Fruit fly (Drosophila melanogaster): Measurements from ENCODE around the gene CG15385.

Gene CG15385

dm6 chr2L:2182735-2183340 is 29.5 kb downstream of the CG15385 start (continued):
- TF ChIP-seq vnd (GFP tag; IDR thresholded peaks at IDR 0.05; ENCODE audit: partially characterized antibody) (no peak), Ets97D (GFP tag; optimal IDR thresholded peaks at IDR 0.05) (no peak), nerfin-1 (tag; optimal IDR thresholded peaks at IDR 0.05) (peak; percentile 36), en (GFP tag; optimal IDR thresholded peaks at IDR 0.05) (peak; percentile 9), Six4 (GFP tag; optimal IDR thresholded peaks at IDR 0.05) (no peak), CG9437 (GFP tag; optimal IDR thresholded peaks at IDR 0.05) (no peak), zfh1 (GFP tag; IDR thresholded peaks at IDR 0.05) (peak; percentile 94), odd (GFP tag; optimal IDR thresholded peaks at IDR 0.05) (no peak), D (optimal IDR thresholded peaks at IDR 0.05) (no peak), D (GFP tag; optimal IDR thresholded peaks at IDR 0.05) (peak; percentile 67), kay (GFP tag; optimal IDR thresholded peaks at IDR 0.05) (peak; percentile 2), CG9932 (GFP tag; IDR thresholded peaks at IDR 0.05) (no peak), CG32532 (GFP tag; IDR thresholded peaks at IDR 0.05) (no peak), CG7987 (GFP tag; optimal IDR thresholded peaks at IDR 0.05) (no peak), ssp (GFP tag; IDR thresholded peaks at IDR 0.05) (peak; percentile 38; the same call in 1 of the 2 replicates), lov (optimal IDR thresholded peaks at IDR 0.05) (no peak), lov (GFP tag; IDR thresholded peaks at IDR 0.05) (peak; percentile 73; the same call in 1 of the 3 replicates), CG7271 (tag; optimal IDR thresholded peaks at IDR 0.05) (no peak), bab2 (GFP tag; optimal IDR thresholded peaks at IDR 0.05) (peak; percentile 58), sug (tag; optimal IDR thresholded peaks at IDR 0.05) (no peak), ewg (GFP tag; optimal IDR thresholded peaks at IDR 0.05) (no peak), seq (GFP tag; IDR thresholded peaks at IDR 0.05) (no peak), CG12391 (tag; optimal IDR thresholded peaks at IDR 0.05) (peak; percentile 77), gcm (GFP tag; optimal IDR thresholded peaks at IDR 0.05) (peak; percentile 75), tgo (GFP tag; IDR thresholded peaks at IDR 0.05) (peak; percentile 17; the same call in 1 of the 3 replicates), CG11696 (GFP tag; IDR thresholded peaks at IDR 0.05) (peak; percentile 99)

DNA sequence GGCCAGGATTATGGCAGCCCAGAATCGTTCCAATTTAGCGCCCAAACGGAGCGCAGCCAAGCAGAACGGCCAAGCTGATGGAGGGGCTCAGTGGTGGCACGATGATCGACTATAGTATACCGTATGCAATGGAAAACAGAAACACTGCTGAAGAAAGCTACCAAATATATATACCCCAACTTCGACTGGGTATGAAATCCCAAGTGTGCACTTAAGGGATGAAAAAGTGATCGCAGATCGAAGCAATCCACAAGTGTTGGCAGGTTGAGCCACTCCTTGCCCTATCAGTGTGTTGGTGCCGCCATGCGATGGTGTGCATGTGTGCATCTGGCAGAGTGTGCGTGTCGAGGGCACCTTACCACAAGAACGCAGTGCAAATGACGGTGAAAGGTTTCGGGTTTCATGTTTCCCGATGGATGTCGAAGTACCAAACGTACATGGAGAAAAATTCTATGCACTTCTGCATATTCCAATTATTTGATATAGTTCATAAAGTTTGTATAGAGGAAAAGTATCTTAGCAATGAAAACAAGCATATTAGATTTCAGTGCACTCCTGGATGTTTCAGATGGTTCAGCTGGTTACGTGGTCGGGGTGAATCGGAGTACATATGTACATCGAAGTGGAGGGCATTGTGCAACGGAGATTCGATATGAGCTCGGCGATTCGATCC is 30.3 kb downstream of the CG15385 start:
- TF ChIP-seq hth (optimal IDR thresholded peaks at IDR 0.05) (peak; percentile 22), eyg (GFP tag; optimal IDR thresholded peaks at IDR 0.05) (no peak), CG15696 (tag; optimal IDR thresholded peaks at IDR 0.05) (peak; percentile 52), CG31224 (GFP tag; IDR thresholded peaks at IDR 0.05) (peak; percentile 42; the same call in 1 of the 2 replicates), tgo (GFP tag; IDR thresholded peaks at IDR 0.05) (no peak), prd (optimal IDR thresholded peaks at IDR 0.05) (no peak), prd (GFP tag; IDR thresholded peaks at IDR 0.05) (peak; percentile 39; the same call in 2 of the 3 replicates), Med (GFP tag) (peak; percentile 7), CG11398 (GFP tag; optimal IDR thresholded peaks at IDR 0.05) (no peak), CG1603 (tag; optimal IDR thresholded peaks at IDR 0.05) (peak; percentile 38), Hand (GFP tag; optimal IDR thresholded peaks at IDR 0.05) (no peak), row (GFP tag; IDR thresholded peaks at IDR 0.05) (peak; percentile 67), CG7745 (tag; optimal IDR thresholded peaks at IDR 0.05) (no peak), Kr (GFP tag; optimal IDR thresholded peaks at IDR 0.05) (peak; percentile 69), sna (GFP tag; IDR thresholded peaks at IDR 0.05; ENCODE audit: partially characterized antibody) (peak; percentile 33; the same call in 1 of the 2 replicates), Sox102F (GFP tag; optimal IDR thresholded peaks at IDR 0.05) (no peak), Pdp1 (GFP tag; optimal IDR thresholded peaks at IDR 0.05) (no peak), CG33557 (GFP tag; optimal IDR thresholded peaks at IDR 0.05) (peak; percentile 1), CG7963 (GFP tag; IDR thresholded peaks at IDR 0.05; ENCODE audit: partially characterized antibody) (peak; percentile 70), kah (GFP tag; optimal IDR thresholded peaks at IDR 0.05) (peak; percentile 81), CG4617 (GFP tag; optimal IDR thresholded peaks at IDR 0.05; ENCODE audit: borderline replicate concordance) (no peak), ato (GFP tag; IDR thresholded peaks at IDR 0.05; ENCODE audit: partially characterized antibody) (0 out of 2 replicates have a peak, but pooled peaks have one; percentile 15), D19A (tag; optimal IDR thresholded peaks at IDR 0.05) (no peak), vnd (GFP tag; IDR thresholded peaks at IDR 0.05; ENCODE audit: partially characterized antibody) (0 out of 3 replicates have a peak, but pooled peaks have one; percentile 40), ci (GFP tag; IDR thresholded peaks at IDR 0.05) (0 out of 3 replicates have a peak, but pooled peaks have one; percentile 40)
